Worm (Caenorhabditis elegans): ENCODE measurements around the gene mbl-1.

DNA sequence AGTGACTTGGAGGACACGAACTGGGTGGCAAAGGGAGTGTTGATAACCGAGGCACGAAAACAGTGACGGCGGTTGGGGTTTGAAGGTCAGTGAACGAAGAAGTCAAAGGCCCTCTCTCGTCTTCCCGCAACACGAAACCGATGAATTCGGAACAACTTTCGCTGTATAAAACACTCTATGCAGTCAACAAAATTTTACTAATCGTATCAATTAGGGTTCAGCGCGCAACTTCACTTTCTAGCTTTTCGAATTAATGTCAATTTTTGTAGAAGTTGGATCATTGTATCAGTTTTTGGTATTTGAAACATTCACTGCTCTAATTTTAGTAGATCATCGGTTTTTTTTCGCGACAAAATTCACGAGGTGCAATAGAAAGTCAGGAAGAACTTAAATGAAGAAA lies 60.2 kb downstream of the mbl-1 start:
- TF ChIP-seq lin-39 (tag; optimal IDR thresholded peaks at IDR 0.05) (no peak), jun-1 (tag; optimal IDR thresholded peaks at IDR 0.05) (no peak), ces-1 (GFP tag; optimal IDR thresholded peaks at IDR 0.05) (no peak)
